Worm (Caenorhabditis elegans) whole organism, late embryonic: Measurements from ENCODE around the gene shk-1.
A peak's percentile ranks its signal among the peaks of the same experiment; 100 is the strongest.

Source experiments
- F13H6.1 ChIP-seq: sonication (generic microtip); optimal IDR thresholded peaks from 2 replicates; lab custom pipeline; 2016; ENCODE audit warnings: missing genetic modification characterization, missing compliant biosample characterization
- K02D7.2 ChIP-seq: sonication (generic microtip); optimal IDR thresholded peaks from 2 replicates; lab custom pipeline; 2017; ENCODE audit warnings: mild to moderate bottlenecking, missing genetic modification characterization, missing compliant biosample characterization
- K09A11.1 ChIP-seq: sonication (generic microtip); optimal IDR thresholded peaks from 2 replicates; lab custom pipeline; 2017; ENCODE audit warnings: antibody characterized with exemption, mild to moderate bottlenecking, missing genetic modification characterization, missing compliant biosample characterization; ENCODE audit not compliant: insufficient read depth
- ahr-1 ChIP-seq: sonication (generic microtip); optimal IDR thresholded peaks from 2 replicates; lab custom pipeline; 2016; ENCODE audit warnings: missing genetic modification characterization, missing compliant biosample characterization
- ama-1 ChIP-seq: fragments of 150-350 bp; optimal IDR thresholded peaks from 2 replicates; lab custom pipeline; 2014
- ceh-14 ChIP-seq: sonication (generic microtip); optimal IDR thresholded peaks from 2 replicates; lab custom pipeline; 2016; ENCODE audit warnings: missing genotype, missing genetic modification characterization, missing compliant biosample characterization
- ceh-18 ChIP-seq: sonication (generic microtip); optimal IDR thresholded peaks from 2 replicates; lab custom pipeline; 2016; ENCODE audit warnings: missing genetic modification characterization, missing compliant biosample characterization
- ceh-19 ChIP-seq: fragments of 200-800 bp; sonication (Bioruptor generic); optimal IDR thresholded peaks from 2 replicates; lab custom pipeline; 2018; ENCODE audit warnings: mild to moderate bottlenecking, missing genetic modification characterization, missing compliant biosample characterization
- ceh-30 ChIP-seq: fragments of 150-350 bp; optimal IDR thresholded peaks from 2 replicates; lab custom pipeline; 2014; ENCODE audit warnings: missing biosample characterization, missing genetic modification characterization
- ceh-31 ChIP-seq: sonication (generic microtip); optimal IDR thresholded peaks from 2 replicates; lab custom pipeline; 2016; ENCODE audit warnings: missing genetic modification characterization, missing compliant biosample characterization
- ceh-6 ChIP-seq: fragments of 200-800 bp; sonication (Bioruptor generic); optimal IDR thresholded peaks from 2 replicates; lab custom pipeline; 2018; ENCODE audit warnings: mild to moderate bottlenecking, missing genetic modification characterization, missing compliant biosample characterization
- ceh-9 ChIP-seq: sonication (generic microtip); optimal IDR thresholded peaks from 2 replicates; lab custom pipeline; 2016; ENCODE audit warnings: mild to moderate bottlenecking, missing genetic modification characterization, inconsistent platforms, missing compliant biosample characterization
- elt-2 ChIP-seq: sonication (generic microtip); optimal IDR thresholded peaks from 2 replicates; lab custom pipeline; 2016; ENCODE audit warnings: missing genetic modification reagents, missing genetic modification characterization, missing compliant biosample characterization
- elt-4 ChIP-seq: sonication (generic microtip); optimal IDR thresholded peaks from 2 replicates; lab custom pipeline; 2016; ENCODE audit warnings: missing genetic modification characterization, missing compliant biosample characterization
- ets-4 ChIP-seq: sonication (generic microtip); optimal IDR thresholded peaks from 2 replicates; lab custom pipeline; 2016; ENCODE audit warnings: missing genetic modification characterization, missing compliant biosample characterization
- fkh-6 ChIP-seq: sonication (generic microtip); optimal IDR thresholded peaks from 2 replicates; lab custom pipeline; 2016; ENCODE audit warnings: missing genetic modification characterization, missing compliant biosample characterization
- gmeb-2 ChIP-seq: sonication (generic microtip); optimal IDR thresholded peaks from 2 replicates; lab custom pipeline; 2016; ENCODE audit warnings: missing genetic modification characterization, inconsistent platforms, missing compliant biosample characterization
- hlh-15 ChIP-seq: sonication (generic microtip); optimal IDR thresholded peaks from 2 replicates; lab custom pipeline; 2016; ENCODE audit warnings: missing genetic modification characterization, missing compliant biosample characterization
- hlh-30 ChIP-seq: sonication (generic microtip); optimal IDR thresholded peaks from 2 replicates; lab custom pipeline; 2017; ENCODE audit warnings: antibody characterized with exemption, missing genetic modification characterization, missing compliant biosample characterization; ENCODE audit not compliant: insufficient read depth
- hlh-6 ChIP-seq: sonication (generic microtip); optimal IDR thresholded peaks from 2 replicates; lab custom pipeline; 2016; ENCODE audit warnings: missing genotype, missing genetic modification characterization, missing compliant biosample characterization
- hlh-8 ChIP-seq: sonication (generic microtip); optimal IDR thresholded peaks from 2 replicates; lab custom pipeline; 2016; ENCODE audit warnings: missing genotype, missing genetic modification characterization, missing compliant biosample characterization
- madf-2 ChIP-seq: sonication (generic microtip); optimal IDR thresholded peaks from 2 replicates; lab custom pipeline; 2017; ENCODE audit warnings: missing genetic modification characterization, missing compliant biosample characterization
- mec-3 ChIP-seq: sonication (generic microtip); optimal IDR thresholded peaks from 2 replicates; lab custom pipeline; 2016; ENCODE audit warnings: borderline replicate concordance, missing genetic modification characterization, missing compliant biosample characterization
- nfya-1 ChIP-seq: sonication (generic microtip); optimal IDR thresholded peaks from 2 replicates; lab custom pipeline; 2017; ENCODE audit warnings: missing genetic modification characterization, mild to moderate bottlenecking, missing compliant biosample characterization, antibody characterized with exemption, moderate library complexity
- odd-2 ChIP-seq: sonication (generic microtip); optimal IDR thresholded peaks from 2 replicates; lab custom pipeline; 2017; ENCODE audit warnings: antibody characterized with exemption, mild to moderate bottlenecking, missing genetic modification characterization, missing compliant biosample characterization
- pag-3 ChIP-seq: sonication (generic microtip); optimal IDR thresholded peaks from 2 replicates; lab custom pipeline; 2016; ENCODE audit warnings: missing compliant biosample characterization, missing genetic modification characterization, borderline replicate concordance
- pha-4 ChIP-seq: fragments of 150-350 bp; optimal IDR thresholded peaks from 2 replicates; lab custom pipeline; 2018; ENCODE audit warnings: missing biosample characterization, missing genetic modification reagents, missing genetic modification characterization
- ref-2 ChIP-seq: sonication (generic microtip); optimal IDR thresholded peaks from 2 replicates; lab custom pipeline; 2016; ENCODE audit warnings: missing genetic modification characterization, missing compliant biosample characterization
- rnt-1 ChIP-seq: sonication (generic microtip); optimal IDR thresholded peaks from 2 replicates; lab custom pipeline; 2016; ENCODE audit warnings: missing genetic modification characterization, missing compliant biosample characterization
- sdc-2 ChIP-seq: sonication (generic microtip); optimal IDR thresholded peaks from 2 replicates; lab custom pipeline; 2016; ENCODE audit warnings: missing genotype, missing genetic modification characterization, missing compliant biosample characterization
- sox-4 ChIP-seq: sonication (generic microtip); optimal IDR thresholded peaks from 2 replicates; lab custom pipeline; 2017; ENCODE audit warnings: mild to moderate bottlenecking, missing genetic modification characterization, inconsistent platforms, missing compliant biosample characterization
- tbx-2 ChIP-seq: sonication (generic microtip); optimal IDR thresholded peaks from 2 replicates; lab custom pipeline; 2016; ENCODE audit warnings: missing genetic modification characterization, missing compliant biosample characterization
- tbx-7 ChIP-seq: sonication (generic microtip); optimal IDR thresholded peaks from 2 replicates; lab custom pipeline; 2016; ENCODE audit warnings: missing genotype, missing genetic modification characterization, missing compliant biosample characterization
- zip-5 ChIP-seq: sonication (generic microtip); optimal IDR thresholded peaks from 2 replicates; lab custom pipeline; 2016; ENCODE audit warnings: missing genetic modification characterization, missing compliant biosample characterization

shk-1 gene

ce11 chrII:9791185-9791584 lies 33.2 kb downstream of the shk-1 start:
- TF ChIP-seq hlh-30 (tag; lab: Kevin White, UChicago) (no peak), K09A11.1 (tag; lab: Kevin White, UChicago) (no peak), ceh-31 (tag; lab: Kevin White, UChicago) (no peak), elt-2 (tag; lab: Kevin White, UChicago) (peak; percentile 86)
- TF ChIP-seq, all 69 proteins: peak for 1

- TF ChIP-seq ceh-6 (GFP tag; lab: Kevin White, UChicago) = no peak
- TF ChIP-seq ceh-19 (GFP tag; lab: Kevin White, UChicago) = no peak
- TF ChIP-seq ref-2 (tag; lab: Kevin White, UChicago) = no peak
- no peak for TF ChIP-seq sox-4
- no peak for TF ChIP-seq elt-4
- TF ChIP-seq fkh-6 (tag; lab: Kevin White, UChicago) = no peak
- no peak for TF ChIP-seq ceh-14 (tag; lab: Kevin White, UChicago)
- no peak for TF ChIP-seq gmeb-2 (tag; lab: Kevin White, UChicago)
- no peak for TF ChIP-seq ceh-18
- no peak for TF ChIP-seq hlh-30 (tag; lab: Kevin White, UChicago)
- TF ChIP-seq rnt-1 (tag; lab: Kevin White, UChicago) = no peak
- TF ChIP-seq ceh-30 (tag; lab: Kevin White, UChicago) = no peak
- TF ChIP-seq sdc-2 = no peak
Observed at ce11 chrII:9793197-9793596, 35.2 kb downstream of the shk-1 start, which contains the start of gene cyp-13A3. TSS of gene cyp-13A3 (minus strand) at chrII:9793297.

- TF ChIP-seq pag-3 (tag; lab: Kevin White, UChicago) (no peak), mec-3 (tag; lab: Kevin White, UChicago) (no peak), hlh-15 (no peak), ceh-14 (tag; lab: Kevin White, UChicago) (no peak), K09A11.1 (tag; lab: Kevin White, UChicago) (no peak), ceh-9 (tag; lab: Kevin White, UChicago) (no peak)
- TF ChIP-seq, all 69 proteins: peak for 0
Observed at ce11 chrII:9797664-9798063, 39.6 kb downstream of the shk-1 start, which contains the start of gene cyp-13A4. TSS of gene cyp-13A4 (minus strand) at chrII:9797740.

- TF ChIP-seq ceh-19 (GFP tag; lab: Kevin White, UChicago) = no peak
- no peak for TF ChIP-seq K02D7.2 (tag; lab: Kevin White, UChicago)
- TF ChIP-seq tbx-7 (tag; lab: Kevin White, UChicago) = no peak
- TF ChIP-seq ceh-6 (GFP tag; lab: Kevin White, UChicago) = no peak
- no peak for TF ChIP-seq ceh-9 (tag; lab: Kevin White, UChicago)
- TF ChIP-seq hlh-15 = no peak
- no peak for TF ChIP-seq nfya-1 (tag; lab: Kevin White, UChicago)
- no peak for TF ChIP-seq ahr-1 (tag; lab: Kevin White, UChicago)
Observed at ce11 chrII:9800251-9800650, 42.2 kb downstream of the shk-1 start, which contains the start of gene cyp-13A5. TSS of gene cyp-13A5 (minus strand) at chrII:9800362.

DNA sequence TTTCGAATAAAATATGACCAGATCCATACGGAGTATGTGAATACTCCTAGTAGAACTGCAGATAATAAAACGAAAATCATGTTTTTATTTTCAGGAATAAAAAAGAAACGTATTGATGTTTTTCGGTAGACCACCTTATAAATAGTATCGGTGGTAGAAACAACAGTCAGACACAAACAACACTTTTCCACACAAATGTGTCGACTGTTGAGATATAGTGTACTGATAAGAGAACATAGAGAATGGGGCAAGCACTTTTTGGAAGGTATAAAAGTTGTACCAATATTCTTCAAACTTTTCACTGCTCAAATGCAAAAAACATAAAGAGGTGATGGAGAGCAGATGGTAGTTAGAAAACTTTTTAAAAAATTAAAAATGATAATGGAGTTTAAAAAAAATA lies 44.6 kb downstream of the shk-1 start, which contains the start of gene cyp-13A6:
TSS of gene cyp-13A6 (minus strand) at position 180 of the 400 bp plus-strand sequence.
- TF ChIP-seq K09A11.1 (tag; lab: Kevin White, UChicago) = no peak
- no peak for TF ChIP-seq hlh-8
- no peak for TF ChIP-seq zip-5 (tag; lab: Kevin White, UChicago)
- no peak for TF ChIP-seq elt-2 (tag; lab: Kevin White, UChicago)

ce11 chrII:9803320-9803719 lies 45.3 kb downstream of the shk-1 start, which contains the start of gene cyp-13A7:
TSS of gene cyp-13A7 (plus strand) at chrII:9803620.
- TF ChIP-seq pha-4 (tag; lab: Kevin White, UChicago) (no peak), madf-2 (tag; lab: Kevin White, UChicago) (no peak), elt-4 (no peak), ama-1 (lab: Kevin White, UChicago) (no peak), ets-4 (tag; lab: Kevin White, UChicago) (no peak), tbx-2 (no peak), K09A11.1 (tag; lab: Kevin White, UChicago) (no peak), sox-4 (no peak), F13H6.1 (tag; lab: Kevin White, UChicago) (no peak), ceh-6 (GFP tag; lab: Kevin White, UChicago) (no peak), ceh-18 (no peak), hlh-6 (tag; lab: Kevin White, UChicago) (no peak), odd-2 (tag; lab: Kevin White, UChicago) (no peak)
